Worm (Caenorhabditis elegans) whole organism, L3 larva: ENCODE measurements around the gene sdc-2.

Experiments
- R02D3.7 ChIP-seq: fragments of 150-350 bp; optimal IDR thresholded peaks from 2 replicates; lab custom pipeline; 2014; ENCODE audit warnings: missing biosample characterization, missing genetic modification characterization
- ZK546.5 ChIP-seq: sonication (generic microtip); optimal IDR thresholded peaks from 2 replicates; lab custom pipeline; 2017; ENCODE audit warnings: missing biosample characterization, missing genetic modification characterization
- aly-2 ChIP-seq: fragments of 150-350 bp; optimal IDR thresholded peaks from 2 replicates; lab custom pipeline; 2014; ENCODE audit warnings: missing biosample characterization, missing genetic modification characterization
- ama-1 ChIP-seq: fragments of 150-350 bp; optimal IDR thresholded peaks from 2 replicates; lab custom pipeline; 2018
- ceh-28 ChIP-seq: fragments of 150-350 bp; optimal IDR thresholded peaks from 2 replicates; lab custom pipeline; 2014; ENCODE audit warnings: missing biosample characterization, missing genetic modification reagents, missing genetic modification characterization
- ceh-82 ChIP-seq: fragments of 150-350 bp; optimal IDR thresholded peaks from 2 replicates; lab custom pipeline; 2014; ENCODE audit warnings: missing biosample characterization, missing genetic modification characterization
- ceh-9 ChIP-seq: sonication (generic microtip); optimal IDR thresholded peaks from 2 replicates; lab custom pipeline; 2018; ENCODE audit warnings: missing biosample characterization, missing genetic modification characterization
- daf-12 ChIP-seq: fragments of 150-350 bp; optimal IDR thresholded peaks from 2 replicates; lab custom pipeline; 2014; ENCODE audit warnings: missing biosample characterization, missing genetic modification reagents, missing genetic modification characterization
- egl-27 ChIP-seq: sonication (generic microtip); optimal IDR thresholded peaks from 4 replicates; lab custom pipeline; 2017; ENCODE audit warnings: missing biosample characterization, missing genetic modification reagents, missing genetic modification characterization
- egl-5 ChIP-seq: fragments of 150-350 bp; optimal IDR thresholded peaks from 2 replicates; lab custom pipeline; 2017; ENCODE audit warnings: missing biosample characterization, missing genetic modification reagents, missing genetic modification characterization, inconsistent platforms
- elt-1 ChIP-seq: fragments of 150-350 bp; optimal IDR thresholded peaks from 2 replicates; lab custom pipeline; 2014; ENCODE audit warnings: missing biosample characterization, missing genetic modification characterization
- elt-2 ChIP-seq: sonication (generic microtip); optimal IDR thresholded peaks from 2 replicates; lab custom pipeline; 2016; ENCODE audit warnings: missing genetic modification reagents, mild to moderate bottlenecking, missing genetic modification characterization, missing compliant biosample characterization
- elt-3 ChIP-seq, 3 experiments: fragments of 150-350 bp in 1 of 3; sonication (generic microtip) in 2 of 3; optimal IDR thresholded peaks; 2 replicates in 2 of 3; 4 replicates in 1 of 3; lab custom pipeline; 2014 to 2017; ENCODE audit warnings: missing biosample characterization in 3 of 3, missing genetic modification characterization in 3 of 3
- fkh-10 ChIP-seq: sonication (generic microtip); optimal IDR thresholded peaks from 2 replicates; lab custom pipeline; 2017; ENCODE audit warnings: missing biosample characterization, missing genetic modification reagents, missing genetic modification characterization
- fkh-2 ChIP-seq: fragments of 150-350 bp; optimal IDR thresholded peaks from 2 replicates; lab custom pipeline; 2014; ENCODE audit warnings: missing biosample characterization, missing genetic modification reagents, missing genetic modification characterization
- fos-1 ChIP-seq: fragments of 150-350 bp; optimal IDR thresholded peaks from 2 replicates; lab custom pipeline; 2014; ENCODE audit warnings: missing biosample characterization, missing genetic modification characterization
- hmg-11 ChIP-seq: sonication (generic microtip); optimal IDR thresholded peaks from 2 replicates; lab custom pipeline; 2016; ENCODE audit warnings: missing genetic modification characterization, missing compliant biosample characterization
- jun-1 ChIP-seq: fragments of 150-350 bp; optimal IDR thresholded peaks from 2 replicates; lab custom pipeline; 2014; ENCODE audit warnings: missing biosample characterization, missing genetic modification reagents, missing genetic modification characterization
- lin-15B ChIP-seq: fragments of 150-350 bp; optimal IDR thresholded peaks from 2 replicates; lab custom pipeline; 2014; ENCODE audit warnings: missing biosample characterization, missing genetic modification characterization
- lin-39 ChIP-seq: fragments of 150-350 bp; optimal IDR thresholded peaks from 2 replicates; lab custom pipeline; 2018; ENCODE audit warnings: missing biosample characterization, missing genetic modification reagents, missing genetic modification characterization
- lsy-12 ChIP-seq: sonication (generic microtip); optimal IDR thresholded peaks from 2 replicates; lab custom pipeline; 2016; ENCODE audit warnings: mild to moderate bottlenecking, missing genetic modification characterization, missing compliant biosample characterization
- mdl-1 ChIP-seq: fragments of 150-350 bp; optimal IDR thresholded peaks from 2 replicates; lab custom pipeline; 2014; ENCODE audit warnings: missing biosample characterization, missing genetic modification characterization
- mml-1 ChIP-seq: fragments of 150-350 bp; sonication (generic microtip); optimal IDR thresholded peaks from 3 replicates; lab custom pipeline; 2014; ENCODE audit warnings: missing biosample characterization, missing genetic modification characterization
- nfya-1 ChIP-seq: sonication (generic microtip); optimal IDR thresholded peaks from 2 replicates; lab custom pipeline; 2017; ENCODE audit warnings: missing genetic modification characterization, mild to moderate bottlenecking, missing compliant biosample characterization, antibody characterized with exemption, moderate library complexity; ENCODE audit not compliant: insufficient read depth
- nhr-11 ChIP-seq: fragments of 150-350 bp; optimal IDR thresholded peaks from 2 replicates; lab custom pipeline; 2014; ENCODE audit warnings: missing biosample characterization, missing genetic modification characterization
- nhr-12 ChIP-seq: fragments of 150-350 bp; optimal IDR thresholded peaks from 2 replicates; lab custom pipeline; 2014; ENCODE audit warnings: missing biosample characterization, missing genetic modification characterization
- nhr-23 ChIP-seq: fragments of 150-350 bp; optimal IDR thresholded peaks from 2 replicates; lab custom pipeline; 2014; ENCODE audit warnings: missing biosample characterization, missing genetic modification reagents, missing genetic modification characterization
- nhr-25 ChIP-seq: sonication (generic microtip); optimal IDR thresholded peaks from 2 replicates; lab custom pipeline; 2017; ENCODE audit warnings: missing biosample characterization, missing genetic modification characterization
- nhr-28 ChIP-seq: fragments of 150-350 bp; optimal IDR thresholded peaks from 2 replicates; lab custom pipeline; 2014; ENCODE audit warnings: missing biosample characterization, missing genetic modification characterization
- nhr-43 ChIP-seq: sonication (generic microtip); optimal IDR thresholded peaks from 2 replicates; lab custom pipeline; 2016; ENCODE audit warnings: mild to moderate bottlenecking, missing genetic modification characterization, missing compliant biosample characterization; ENCODE audit not compliant: poor library complexity, severe bottlenecking
- nhr-77 ChIP-seq: fragments of 150-350 bp; optimal IDR thresholded peaks from 2 replicates; lab custom pipeline; 2014; ENCODE audit warnings: missing biosample characterization, missing genetic modification characterization
- pha-4 ChIP-seq: fragments of 150-350 bp; optimal IDR thresholded peaks from 2 replicates; lab custom pipeline; 2014; ENCODE audit warnings: missing biosample characterization, missing genetic modification reagents, missing genetic modification characterization
- pqm-1 ChIP-seq: fragments of 150-350 bp; optimal IDR thresholded peaks from 2 replicates; lab custom pipeline; 2017; ENCODE audit warnings: missing biosample characterization, missing genetic modification characterization, inconsistent platforms
- sea-2 ChIP-seq: fragments of 150-350 bp; sonication (generic microtip); optimal IDR thresholded peaks from 4 replicates; lab custom pipeline; 2014; ENCODE audit warnings: missing biosample characterization, missing genetic modification reagents, missing genetic modification characterization
- skn-1 ChIP-seq: fragments of 150-350 bp; optimal IDR thresholded peaks from 2 replicates; lab custom pipeline; 2014; ENCODE audit warnings: missing biosample characterization, missing genetic modification characterization
- snpc-4 ChIP-seq: fragments of 150-350 bp; optimal IDR thresholded peaks from 2 replicates; lab custom pipeline; 2014; ENCODE audit warnings: missing biosample characterization, missing genetic modification characterization
- tbx-2 ChIP-seq: sonication (generic microtip); optimal IDR thresholded peaks from 2 replicates; lab custom pipeline; 2016; ENCODE audit warnings: mild to moderate bottlenecking, missing genetic modification characterization, missing compliant biosample characterization
- unc-39 ChIP-seq: sonication (generic microtip); optimal IDR thresholded peaks from 4 replicates; lab custom pipeline; 2017; ENCODE audit warnings: missing biosample characterization, missing genetic modification characterization
- unc-62 ChIP-seq: fragments of 150-350 bp; sonication (generic microtip); optimal IDR thresholded peaks from 4 replicates; lab custom pipeline; 2014; ENCODE audit warnings: missing biosample characterization, missing genetic modification reagents, missing genetic modification characterization
- zag-1 ChIP-seq: fragments of 150-350 bp; optimal IDR thresholded peaks from 2 replicates; lab custom pipeline; 2014; ENCODE audit warnings: missing biosample characterization, missing genetic modification characterization

The sdc-2 gene

ce11 chrX:11474149-11474585, 48.3 kb upstream of the sdc-2 start:
- TF ChIP-seq hmg-11 (peak; percentile 4), pha-4 (tag; lab: Kevin White, UChicago) (peak; percentile 40), skn-1 (tag; lab: Kevin White, UChicago) (no peak), unc-62 (GFP tag; lab: Kevin White, UChicago) (no peak), mml-1 (tag; lab: Kevin White, UChicago) (no peak), jun-1 (no peak), egl-27 (tag; lab: Kevin White, UChicago) (no peak), tbx-2 (tag; lab: Kevin White, UChicago) (no peak), fkh-2 (tag; lab: Kevin White, UChicago) (no peak), nhr-28 (no peak), nhr-25 (peak; percentile 80), elt-1 (tag; lab: Kevin White, UChicago) (no peak), lin-15B (tag; lab: Kevin White, UChicago) (no peak), nfya-1 (tag; lab: Kevin White, UChicago) (peak; percentile 34), R02D3.7 (tag; lab: Kevin White, UChicago) (no peak)

DNA sequence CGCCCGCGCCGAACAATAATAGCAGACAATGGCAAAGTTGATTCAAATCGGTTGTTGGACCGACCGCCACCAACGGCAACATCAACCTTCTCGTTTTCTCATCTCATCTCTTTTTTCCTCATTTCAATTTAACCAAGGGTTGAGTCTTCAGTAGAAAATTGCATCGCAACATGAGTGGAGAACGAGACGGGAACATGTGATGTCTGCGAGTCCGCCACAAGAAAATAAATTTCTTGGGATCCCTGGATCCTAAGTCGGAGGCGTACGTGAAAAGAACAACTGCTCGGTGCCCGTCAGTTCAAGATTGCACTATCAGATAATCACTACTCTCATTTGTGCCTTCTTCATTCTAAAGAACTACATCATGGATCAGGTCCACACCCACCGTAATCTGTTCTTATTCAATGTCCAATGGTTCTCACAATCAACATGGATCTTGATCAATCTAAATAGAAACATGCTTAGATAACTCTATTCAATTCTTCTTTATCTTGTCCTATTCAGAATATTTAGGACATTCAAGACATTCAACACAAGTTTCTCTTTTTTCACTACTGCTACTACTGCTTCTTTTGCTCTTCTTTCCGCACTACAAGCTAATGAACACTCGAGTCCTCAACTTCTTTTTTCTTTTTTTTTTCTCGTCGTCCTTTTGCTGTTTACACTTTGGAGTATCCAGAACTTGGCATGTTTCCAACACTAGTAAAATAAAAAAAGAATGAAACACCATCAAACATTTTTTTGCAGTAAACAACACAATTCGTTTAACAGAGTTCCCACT, 47.7 kb upstream of the sdc-2 start:
- TF ChIP-seq hmg-11: no peak
- TF ChIP-seq nhr-12 (tag; lab: Kevin White, UChicago): no peak
- TF ChIP-seq elt-2 (tag; lab: Kevin White, UChicago): no peak
- TF ChIP-seq nhr-25: no peak
- no peak for TF ChIP-seq zag-1 (tag; lab: Kevin White, UChicago)
- peak; percentile 30 for TF ChIP-seq nfya-1 (tag; lab: Kevin White, UChicago)
- no peak for TF ChIP-seq sea-2 (GFP tag; lab: Kevin White, UChicago)
- TF ChIP-seq fkh-10: peak; percentile 65
- peak in 1 of 3 experiments; percentile 31 for TF ChIP-seq elt-3 (tag; optimal IDR thresholded peaks at IDR 0.05; lab: Kevin White, UChicago)
- TF ChIP-seq ama-1 (lab: Kevin White, UChicago): no peak
- no peak for TF ChIP-seq skn-1 (tag; lab: Kevin White, UChicago)
- TF ChIP-seq lin-39 (tag; lab: Kevin White, UChicago): no peak
- TF ChIP-seq mdl-1: no peak
- TF ChIP-seq ceh-28: no peak
- no peak for TF ChIP-seq ceh-82
- TF ChIP-seq fkh-2 (tag; lab: Kevin White, UChicago): no peak
- peak; percentile 41 for TF ChIP-seq egl-5

DNA sequence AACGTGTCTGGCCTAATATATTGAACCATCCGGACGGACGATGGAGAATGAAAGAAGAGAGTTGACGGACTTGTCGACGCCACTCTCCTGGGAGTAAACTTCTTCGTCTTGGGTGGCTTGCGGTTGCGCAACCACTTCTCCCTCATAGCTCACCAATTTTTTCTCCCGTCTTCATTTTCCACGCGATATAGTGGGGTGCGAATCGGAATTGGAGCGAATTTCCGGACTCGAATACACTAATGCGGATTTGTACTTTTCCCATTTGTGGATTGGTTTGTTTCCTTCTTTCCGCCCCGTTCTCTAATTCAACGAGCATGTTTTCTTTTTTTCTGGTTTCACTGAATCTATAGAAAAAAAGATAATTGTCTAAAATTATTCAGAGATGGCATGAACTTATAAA, 46.7 kb upstream of the sdc-2 start:
- TF ChIP-seq jun-1 (no peak), nhr-25 (no peak), lin-39 (tag; lab: Kevin White, UChicago) (peak; percentile 17), lin-15B (tag; lab: Kevin White, UChicago) (no peak)

ce11 chrX:11477748-11478147, 44.8 kb upstream of the sdc-2 start:
- peak; percentile 70 for TF ChIP-seq pha-4 (tag; lab: Kevin White, UChicago)
- no peak for TF ChIP-seq unc-39 (tag; lab: Kevin White, UChicago)
- TF ChIP-seq ama-1 (lab: Kevin White, UChicago): peak; percentile 65

- TF ChIP-seq elt-2 (tag; lab: Kevin White, UChicago): no peak
- no peak for TF ChIP-seq fos-1 (tag; lab: Kevin White, UChicago)
- TF ChIP-seq egl-5: no peak
- peak; percentile 77 for TF ChIP-seq daf-12 (tag; lab: Kevin White, UChicago)
- TF ChIP-seq pha-4 (tag; lab: Kevin White, UChicago): peak; percentile 56
- no peak for TF ChIP-seq ama-1 (lab: Kevin White, UChicago)
- TF ChIP-seq nhr-77: no peak
- no peak for TF ChIP-seq lsy-12 (tag; lab: Kevin White, UChicago)
- TF ChIP-seq ZK546.5 (tag; lab: Kevin White, UChicago): no peak
- peak; percentile 93 for TF ChIP-seq nhr-25
- TF ChIP-seq nhr-43: peak; percentile 45
- no peak for TF ChIP-seq unc-39 (tag; lab: Kevin White, UChicago)
- TF ChIP-seq pqm-1 (tag; lab: Kevin White, UChicago): no peak
- no peak for TF ChIP-seq nhr-23
- TF ChIP-seq snpc-4 (tag; lab: Kevin White, UChicago): no peak
- TF ChIP-seq ceh-82: no peak
- peak; percentile 32 for TF ChIP-seq tbx-2 (tag; lab: Kevin White, UChicago)
- TF ChIP-seq nhr-28: no peak
- no peak for TF ChIP-seq mml-1 (tag; lab: Kevin White, UChicago)
- no peak for TF ChIP-seq lin-15B (tag; lab: Kevin White, UChicago)
- no peak for TF ChIP-seq ceh-9 (tag; lab: Kevin White, UChicago)
- no peak for TF ChIP-seq jun-1
- TF ChIP-seq mdl-1: no peak
- TF ChIP-seq lin-39 (tag; lab: Kevin White, UChicago): peak; percentile 34
- TF ChIP-seq nfya-1 (tag; lab: Kevin White, UChicago): peak; percentile 45
- no peak for TF ChIP-seq fkh-10
- TF ChIP-seq nhr-11: no peak
- no peak for TF ChIP-seq nhr-12 (tag; lab: Kevin White, UChicago)
- no peak for TF ChIP-seq aly-2 (tag; lab: Kevin White, UChicago)
- TF ChIP-seq skn-1 (tag; lab: Kevin White, UChicago): no peak
- peak; percentile 49 for TF ChIP-seq unc-62 (GFP tag; lab: Kevin White, UChicago)
Observed at ce11 chrX:11478758-11479157, 43.7 kb upstream of the sdc-2 start.
